Fruit fly (Drosophila melanogaster) whole organism, embryonic: Measurements from ENCODE around the gene Pxd.

ENCODE experiments used
- Awh ChIP-seq: fragments of 200-800 bp; sonication (Bioruptor generic); IDR thresholded peaks from 2 replicates; pipeline ENCODE4, ENCODE4 v1.3.6; 2022; ENCODE audit warnings: missing biosample characterization, missing genetic modification characterization
- Blimp-1 ChIP-seq: fragments of 200-800 bp; sonication (Bioruptor generic); optimal IDR thresholded peaks from 3 replicates; lab custom pipeline; 2018; ENCODE audit warnings: missing biosample characterization, missing genetic modification characterization, mild to moderate bottlenecking, moderate library complexity, missing genetic modification reagents
- C15 ChIP-seq: fragments of 200-800 bp; sonication (Bioruptor generic); IDR thresholded peaks from 3 replicates; pipeline ENCODE4 v1.3.6; 2022; ENCODE audit warnings: missing biosample characterization, missing genetic modification characterization
- CG10147 ChIP-seq: fragments of 200-800 bp; sonication (Bioruptor generic); optimal IDR thresholded peaks from 2 replicates; lab custom pipeline; 2019; ENCODE audit warnings: missing biosample characterization, mild to moderate bottlenecking, missing genetic modification characterization, moderate library complexity
- CG10543 ChIP-seq: fragments of 200-800 bp; sonication (Bioruptor generic); optimal IDR thresholded peaks from 3 replicates; lab custom pipeline; 2017; ENCODE audit warnings: missing biosample characterization, mild to moderate bottlenecking, missing genetic modification characterization, moderate library complexity
- CG11093 ChIP-seq: fragments of 200-800 bp; sonication (Bioruptor generic); IDR thresholded peaks from 3 replicates; pipeline ENCODE4 v1.3.6; 2022; ENCODE audit warnings: missing biosample characterization, missing genetic modification characterization
- CG11560 ChIP-seq: fragments of 200-800 bp; sonication (Bioruptor generic); IDR thresholded peaks from 3 replicates; pipeline ENCODE4 v1.3.6; 2022; ENCODE audit warnings: missing biosample characterization, missing genetic modification characterization
- CG17359 ChIP-seq: fragments of 200-800 bp; sonication (Bioruptor generic); optimal IDR thresholded peaks from 3 replicates; lab custom pipeline; 2018; ENCODE audit warnings: missing biosample characterization, mild to moderate bottlenecking, missing genetic modification characterization, moderate library complexity
- CG17612 ChIP-seq: fragments of 200-800 bp; sonication (Bioruptor generic); IDR thresholded peaks from 2 replicates; pipeline ENCODE4 v1.3.6; 2022; ENCODE audit warnings: missing biosample characterization, missing genetic modification characterization
- CG18476 ChIP-seq: fragments of 200-800 bp; sonication (Bioruptor generic); optimal IDR thresholded peaks from 2 replicates; lab custom pipeline; 2016; ENCODE audit warnings: missing biosample characterization, mild to moderate bottlenecking, missing genetic modification characterization
- CG31224 ChIP-seq: fragments of 200-800 bp; sonication (Bioruptor generic); IDR thresholded peaks from 2 replicates; pipeline ENCODE4 v1.3.6; 2022; ENCODE audit warnings: missing biosample characterization, missing genetic modification characterization
- CG33213 ChIP-seq: fragments of 200-800 bp; sonication (Bioruptor generic); optimal IDR thresholded peaks from 3 replicates; lab custom pipeline; 2016; ENCODE audit warnings: missing biosample characterization, missing genetic modification characterization
- CG34422 ChIP-seq: fragments of 200-800 bp; sonication (Bioruptor generic); IDR thresholded peaks from 3 replicates; pipeline ENCODE4 v1.3.6; 2022; ENCODE audit warnings: missing biosample characterization, missing genetic modification characterization
- CG42726 ChIP-seq: fragments of 200-800 bp; sonication (Bioruptor generic); IDR thresholded peaks from 2 replicates; pipeline ENCODE4 v1.3.6; 2022; ENCODE audit warnings: missing biosample characterization, missing genetic modification characterization; ENCODE audit not compliant: partially characterized antibody
- CG4282 ChIP-seq: fragments of 200-800 bp; sonication (Bioruptor generic); optimal IDR thresholded peaks from 2 replicates; lab custom pipeline; 2016; ENCODE audit warnings: missing biosample characterization, missing genetic modification characterization
- CG7839 ChIP-seq: fragments of 200-800 bp; sonication (Bioruptor generic); optimal IDR thresholded peaks from 3 replicates; lab custom pipeline; 2018; ENCODE audit warnings: missing biosample characterization, mild to moderate bottlenecking, missing genetic modification characterization, moderate library complexity
- CHES-1-like ChIP-seq: fragments of 200-800 bp; sonication (Bioruptor generic); optimal IDR thresholded peaks from 2 replicates; lab custom pipeline; 2016; ENCODE audit warnings: missing biosample characterization, missing genetic modification characterization
- D ChIP-seq, 2 experiments: fragments of 200-800 bp in 1 of 2; fragments of >200 bp in 1 of 2; sonication (Bioruptor generic) in 1 of 2; optimal IDR thresholded peaks; 2 replicates in 1 of 2; 3 replicates in 1 of 2; lab custom pipeline; 2017; ENCODE audit warnings: mild to moderate bottlenecking in 1 of 2, missing biosample characterization in 1 of 2, missing genetic modification characterization in 1 of 2, missing genetic modification reagents in 1 of 2
- Deaf1 ChIP-seq: fragments of 200-800 bp; optimal IDR thresholded peaks from 3 replicates; lab custom pipeline; 2019; ENCODE audit warnings: missing biosample characterization, mild to moderate bottlenecking, missing genetic modification characterization, moderate library complexity
- Doc3 ChIP-seq: fragments of 200-800 bp; sonication (Bioruptor generic); IDR thresholded peaks from 3 replicates; pipeline ENCODE4 v1.3.6; 2022; ENCODE audit warnings: missing biosample characterization, missing genetic modification characterization; ENCODE audit not compliant: partially characterized antibody
- Eip74EF ChIP-seq, 2 experiments: fragments of 200-800 bp in 1 of 2; fragments of >200 bp in 1 of 2; sonication (Bioruptor generic) in 1 of 2; optimal IDR thresholded peaks; 2 replicates each; lab custom pipeline; 2017 to 2019; ENCODE audit warnings: missing biosample characterization in 2 of 2, missing genetic modification characterization in 2 of 2, mild to moderate bottlenecking in 1 of 2, moderate library complexity in 1 of 2
- HLH4C ChIP-seq: fragments of 200-800 bp; sonication (Bioruptor generic); IDR thresholded peaks from 3 replicates; pipeline ENCODE4 v1.3.6; 2022; ENCODE audit warnings: missing biosample characterization, missing genetic modification characterization; ENCODE audit not compliant: partially characterized antibody
- Hmx ChIP-seq: fragments of 200-800 bp; sonication (Bioruptor generic); optimal IDR thresholded peaks from 2 replicates; lab custom pipeline; 2016; ENCODE audit warnings: missing biosample characterization, missing genetic modification characterization
- Lim3 ChIP-seq: fragments of 200-800 bp; sonication (Bioruptor generic); IDR thresholded peaks from 2 replicates; pipeline ENCODE4 v1.3.6; 2022; ENCODE audit warnings: missing biosample characterization, missing genetic modification characterization
- Med ChIP-seq: fragments of 200-800 bp; sonication (Bioruptor generic); peaks from one replicate; lab custom pipeline; 2016; ENCODE audit warnings: missing biosample characterization, missing genetic modification characterization, mild to moderate bottlenecking, inconsistent platforms, moderate library complexity
- Meics ChIP-seq: fragments of 200-800 bp; sonication (Bioruptor generic); optimal IDR thresholded peaks from 2 replicates; lab custom pipeline; 2017; ENCODE audit warnings: missing biosample characterization, mild to moderate bottlenecking, missing genetic modification characterization
- PHDP ChIP-seq: fragments of 200-800 bp; sonication (Bioruptor generic); optimal IDR thresholded peaks from 3 replicates; lab custom pipeline; 2018; ENCODE audit warnings: missing biosample characterization, mild to moderate bottlenecking, missing genetic modification characterization, moderate library complexity
- Xrp1 ChIP-seq: fragments of 200-800 bp; sonication (Bioruptor generic); IDR thresholded peaks from 2 replicates; pipeline ENCODE4 v1.3.6; 2022; ENCODE audit warnings: missing biosample characterization, missing genetic modification characterization
- bbx ChIP-seq: fragments of 200-800 bp; sonication (Bioruptor generic); IDR thresholded peaks from 2 replicates; pipeline ENCODE4 v1.3.6; 2022; ENCODE audit warnings: missing biosample characterization, missing genetic modification characterization; ENCODE audit not compliant: partially characterized antibody
- cato ChIP-seq: fragments of 200-800 bp; sonication (Bioruptor generic); optimal IDR thresholded peaks from 2 replicates; lab custom pipeline; 2016; ENCODE audit warnings: missing biosample characterization, missing genetic modification characterization, borderline replicate concordance
- caup ChIP-seq: fragments of 200-800 bp; sonication (Bioruptor generic); optimal IDR thresholded peaks from 3 replicates; lab custom pipeline; 2017; ENCODE audit warnings: missing biosample characterization, mild to moderate bottlenecking, missing genetic modification characterization, moderate library complexity; ENCODE audit not compliant: severe bottlenecking
- chinmo ChIP-seq: fragments of 200-800 bp; sonication (Bioruptor generic); IDR thresholded peaks from 4 replicates; pipeline ENCODE4 v1.3.6; 2022; ENCODE audit warnings: missing biosample characterization, missing genetic modification characterization; ENCODE audit not compliant: partially characterized antibody
- chn ChIP-seq: fragments of 200-800 bp; sonication (Bioruptor generic); optimal IDR thresholded peaks from 2 replicates; lab custom pipeline; 2016; ENCODE audit warnings: missing biosample characterization, missing genetic modification characterization
- disco-r ChIP-seq: fragments of 200-800 bp; sonication (Bioruptor generic); optimal IDR thresholded peaks from 2 replicates; lab custom pipeline; 2016; ENCODE audit warnings: missing biosample characterization, missing genetic modification characterization
- esg ChIP-seq: fragments of 200-800 bp; sonication (Bioruptor generic); conservative IDR thresholded peaks from 2 replicates; pipeline ENCODE4 v1.3.6; 2022; ENCODE audit warnings: missing biosample characterization, missing genetic modification characterization
- ftz-f1 ChIP-seq: fragments of 200-800 bp; sonication (Bioruptor generic); optimal IDR thresholded peaks from 2 replicates; lab custom pipeline; 2016; ENCODE audit warnings: missing biosample characterization, missing genetic modification characterization
- kay ChIP-seq: fragments of 200-800 bp; sonication (Bioruptor generic); optimal IDR thresholded peaks from 2 replicates; lab custom pipeline; 2016; ENCODE audit warnings: missing biosample characterization, missing genetic modification characterization
- lmd ChIP-seq: fragments of 200-800 bp; sonication (Bioruptor generic); IDR thresholded peaks from 2 replicates; pipeline ENCODE4 v1.3.6; 2022; ENCODE audit warnings: missing biosample characterization, missing genetic modification characterization
- mirr ChIP-seq: fragments of 200-800 bp; sonication (Bioruptor generic); optimal IDR thresholded peaks from 3 replicates; lab custom pipeline; 2018; ENCODE audit warnings: missing biosample characterization, mild to moderate bottlenecking, missing genetic modification characterization
- pnt ChIP-seq: fragments of 200-800 bp; sonication (Bioruptor generic); optimal IDR thresholded peaks from 3 replicates; lab custom pipeline; 2016; ENCODE audit warnings: missing biosample characterization, missing genetic modification characterization
- rib ChIP-seq: fragments of 200-800 bp; sonication (Bioruptor generic); IDR thresholded peaks from 2 replicates; pipeline ENCODE4 v1.3.6; 2022; ENCODE audit warnings: missing biosample characterization, missing genetic modification characterization
- schlank ChIP-seq: fragments of 200-800 bp; sonication (Bioruptor generic); optimal IDR thresholded peaks from 2 replicates; lab custom pipeline; 2018; ENCODE audit warnings: missing biosample characterization, mild to moderate bottlenecking, missing genetic modification characterization
- sisA ChIP-seq: fragments of 200-800 bp; sonication (Bioruptor generic); IDR thresholded peaks from 2 replicates; pipeline ENCODE4 v1.3.6; 2022; ENCODE audit warnings: missing biosample characterization, missing genetic modification characterization
- slp2 ChIP-seq: fragments of 200-800 bp; sonication (Bioruptor generic); optimal IDR thresholded peaks from 2 replicates; lab custom pipeline; 2016; ENCODE audit warnings: missing biosample characterization, missing genetic modification characterization
- sr ChIP-seq: fragments of 200-800 bp; sonication (Bioruptor generic); IDR thresholded peaks from 3 replicates; pipeline ENCODE4 v1.3.6; 2022; ENCODE audit warnings: missing biosample characterization, missing genetic modification characterization
- wek ChIP-seq: fragments of 200-800 bp; sonication (Bioruptor generic); optimal IDR thresholded peaks from 3 replicates; lab custom pipeline; 2018; ENCODE audit warnings: missing biosample characterization, mild to moderate bottlenecking, missing genetic modification characterization, moderate library complexity
- zen ChIP-seq: fragments of 200-800 bp; sonication (Bioruptor generic); optimal IDR thresholded peaks from 3 replicates; lab custom pipeline; 2018; ENCODE audit warnings: missing biosample characterization, mild to moderate bottlenecking, missing genetic modification characterization, moderate library complexity
- zf30C ChIP-seq: fragments of 200-800 bp; sonication (Bioruptor generic); optimal IDR thresholded peaks from 3 replicates; lab custom pipeline; 2018; ENCODE audit warnings: missing biosample characterization, mild to moderate bottlenecking, missing genetic modification characterization

Pxd gene

dm6 chr3R:17053415-17054177, 39.2 kb downstream of the Pxd start, which contains the start of gene Dad (continued):
- TF ChIP-seq CG11093 (GFP tag; lab: Robert Waterston, UW) (no peak), esg (GFP tag; lab: Robert Waterston, UW) (no peak), wek (GFP tag; lab: Kevin White, UChicago) (peak; percentile 31), Deaf1 (tag; lab: Kevin White, UChicago) (peak; percentile 40), disco-r (GFP tag; lab: Kevin White, UChicago) (no peak), lmd (GFP tag; lab: Robert Waterston, UW) (no peak), CG10543 (peak; percentile 74), sr (GFP tag; lab: Robert Waterston, UW) (no peak; the same call in 1 of the 3 replicates), zen (tag; lab: Kevin White, UChicago) (no peak), Lim3 (GFP tag; lab: Robert Waterston, UW) (no peak), CHES-1-like (GFP tag; lab: Kevin White, UChicago) (no peak), zf30C (GFP tag; lab: Kevin White, UChicago) (no peak), kay (GFP tag; lab: Kevin White, UChicago) (no peak), Xrp1 (no peak), pnt (no peak), caup (peak; percentile 36), mirr (GFP tag; lab: Kevin White, UChicago) (peak; percentile 3), CG10147 (GFP tag; lab: Kevin White, UChicago) (peak; percentile 5), Hmx (GFP tag; lab: Kevin White, UChicago) (no peak), HLH4C (no peak), Meics (GFP tag; lab: Kevin White, UChicago) (no peak), CG31224 (no peak), slp2 (no peak), Eip74EF (GFP tag; optimal IDR thresholded peaks at IDR 0.05; lab: Kevin White, UChicago) (peak in 1 of 2 experiments; percentile 65), C15 (no peak), bbx (GFP tag; lab: Robert Waterston, UW) (peak; percentile 42; the same call in 1 of the 2 replicates), PHDP (peak; percentile 28), CG4282 (GFP tag; lab: Kevin White, UChicago) (no peak), chinmo (GFP tag; lab: Robert Waterston, UW) (0 out of 4 replicates have a peak, but pooled peaks have one; percentile 25), CG7839 (tag; lab: Kevin White, UChicago) (no peak), chn (GFP tag; lab: Kevin White, UChicago) (no peak), D (optimal IDR thresholded peaks at IDR 0.05; lab: Kevin White, UChicago) (no peak), D (GFP tag; optimal IDR thresholded peaks at IDR 0.05; lab: Kevin White, UChicago) (no peak), CG18476 (GFP tag; lab: Kevin White, UChicago) (no peak), rib (0 out of 2 replicates have a peak, but pooled peaks have one; percentile 16), CG42726 (GFP tag; lab: Robert Waterston, UW) (no peak), schlank (tag; lab: Kevin White, UChicago) (no peak), CG33213 (no peak), Blimp-1 (GFP tag; lab: Kevin White, UChicago) (no peak), cato (no peak), Doc3 (GFP tag; lab: Robert Waterston, UW) (peak; percentile 36; the same call in 1 of the 3 replicates), Med (peak; percentile 77), CG34422 (GFP tag; lab: Robert Waterston, UW) (peak; percentile 48; the same call in 1 of the 3 replicates), CG17612 (no peak), ftz-f1 (GFP tag; lab: Kevin White, UChicago) (no peak), sisA (no peak), CG11560 (tag; lab: Robert Waterston, UW) (no peak), Awh (no peak), CG17359 (tag; lab: Kevin White, UChicago) (peak; percentile 20)
